Worm (Caenorhabditis elegans) whole organism, early embryonic: ENCODE data around the gene fbxa-136.

Experiments
- B0310.2 ChIP-seq: sonication (generic microtip); optimal IDR thresholded peaks from 2 replicates; lab custom pipeline; 2016; ENCODE audit warnings: mild to moderate bottlenecking, missing genetic modification characterization, missing compliant biosample characterization
- F13C5.2 ChIP-seq: sonication (generic microtip); optimal IDR thresholded peaks from 2 replicates; lab custom pipeline; 2017; ENCODE audit warnings: mild to moderate bottlenecking, missing genetic modification characterization, inconsistent platforms, missing compliant biosample characterization
- aly-1 ChIP-seq: sonication (generic microtip); optimal IDR thresholded peaks from 2 replicates; lab custom pipeline; 2016; ENCODE audit warnings: missing genetic modification characterization, missing compliant biosample characterization
- ama-1 ChIP-seq: fragments of 150-350 bp; optimal IDR thresholded peaks from 2 replicates; lab custom pipeline; 2014
- ceh-13 ChIP-seq: fragments of 200-800 bp; sonication (Bioruptor generic); optimal IDR thresholded peaks from 2 replicates; lab custom pipeline; 2018; ENCODE audit warnings: mild to moderate bottlenecking, missing genetic modification characterization, missing compliant biosample characterization
- ceh-36 ChIP-seq: sonication (generic microtip); optimal IDR thresholded peaks from 2 replicates; lab custom pipeline; 2016; ENCODE audit warnings: missing genetic modification characterization, inconsistent platforms, missing compliant biosample characterization
- ets-7 ChIP-seq: sonication (generic microtip); optimal IDR thresholded peaks from 2 replicates; lab custom pipeline; 2016; ENCODE audit warnings: missing genotype, missing genetic modification characterization, missing compliant biosample characterization
- flt-1 ChIP-seq: fragments of 200-800 bp; sonication (Bioruptor generic); IDR thresholded peaks from 2 replicates; pipeline ENCODE4 v1.3.6; 2022; ENCODE audit warnings: missing genetic modification characterization, missing compliant biosample characterization
- hmbx-1 ChIP-seq: sonication (generic microtip); optimal IDR thresholded peaks from 2 replicates; lab custom pipeline; 2016; ENCODE audit warnings: mild to moderate bottlenecking, missing genetic modification characterization, missing compliant biosample characterization
- pes-1 ChIP-seq: fragments of 200-800 bp; sonication (Bioruptor generic); IDR thresholded peaks from 2 replicates; pipeline ENCODE4 v1.3.6; 2022; ENCODE audit warnings: missing genetic modification reagents, missing genetic modification characterization, missing compliant biosample characterization
- scrt-1 ChIP-seq: fragments of 200-800 bp; sonication (Bioruptor generic); IDR thresholded peaks from 2 replicates; pipeline ENCODE4 v1.3.6; 2022; ENCODE audit warnings: missing genetic modification characterization, missing compliant biosample characterization
- sea-1 ChIP-seq: fragments of 200-800 bp; sonication (Bioruptor generic); conservative IDR thresholded peaks from 2 replicates; pipeline ENCODE4 v1.3.6; 2022; ENCODE audit warnings: missing genetic modification characterization, missing compliant biosample characterization
- tra-4 ChIP-seq: sonication (generic microtip); optimal IDR thresholded peaks from 2 replicates; lab custom pipeline; 2017; ENCODE audit warnings: missing genetic modification characterization, missing compliant biosample characterization

DNA sequence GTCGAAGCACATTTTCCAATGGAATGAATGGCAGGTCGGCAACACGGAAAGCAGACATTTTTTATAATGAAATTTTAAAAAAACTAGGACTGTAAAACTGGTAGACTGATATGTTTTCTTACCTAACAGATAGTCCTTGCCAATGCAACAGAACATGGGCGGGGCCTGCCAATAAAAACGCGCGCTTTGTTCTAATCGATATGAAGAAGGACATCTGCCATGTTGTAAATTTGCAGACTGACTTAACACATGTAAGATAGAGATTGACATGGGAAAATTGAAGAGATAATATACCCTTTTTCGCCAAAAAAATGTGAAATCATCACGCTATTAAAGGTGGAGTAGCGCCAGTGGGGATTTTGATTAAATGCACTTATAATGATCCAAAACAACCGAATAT, 31.9 kb downstream of the fbxa-136 start, which contains the start of gene C38D9.8:
- TF ChIP-seq ceh-36 (tag; lab: Kevin White, UChicago): no peak
- TF ChIP-seq flt-1 (GFP tag; lab: Robert Waterston, UW): no peak
- no peak for TF ChIP-seq sea-1 (GFP tag; lab: Robert Waterston, UW)
- TF ChIP-seq ets-7: no peak
- no peak for TF ChIP-seq B0310.2 (tag; lab: Kevin White, UChicago)
- no peak for TF ChIP-seq pes-1 (GFP tag; lab: Robert Waterston, UW)
- no peak for TF ChIP-seq ama-1 (lab: Kevin White, UChicago)
- no peak for TF ChIP-seq aly-1 (tag; lab: Kevin White, UChicago)
- no peak for TF ChIP-seq F13C5.2
- TF ChIP-seq ceh-13 (GFP tag; lab: Kevin White, UChicago): no peak
- TF ChIP-seq scrt-1 (GFP tag; lab: Robert Waterston, UW): no peak
- no peak for TF ChIP-seq tra-4 (tag; lab: Kevin White, UChicago)
- no peak for TF ChIP-seq hmbx-1 (tag; lab: Kevin White, UChicago)
